Fruit fly (Drosophila melanogaster): ENCODE data around the gene CG7054.

Gene CG7054

DNA sequence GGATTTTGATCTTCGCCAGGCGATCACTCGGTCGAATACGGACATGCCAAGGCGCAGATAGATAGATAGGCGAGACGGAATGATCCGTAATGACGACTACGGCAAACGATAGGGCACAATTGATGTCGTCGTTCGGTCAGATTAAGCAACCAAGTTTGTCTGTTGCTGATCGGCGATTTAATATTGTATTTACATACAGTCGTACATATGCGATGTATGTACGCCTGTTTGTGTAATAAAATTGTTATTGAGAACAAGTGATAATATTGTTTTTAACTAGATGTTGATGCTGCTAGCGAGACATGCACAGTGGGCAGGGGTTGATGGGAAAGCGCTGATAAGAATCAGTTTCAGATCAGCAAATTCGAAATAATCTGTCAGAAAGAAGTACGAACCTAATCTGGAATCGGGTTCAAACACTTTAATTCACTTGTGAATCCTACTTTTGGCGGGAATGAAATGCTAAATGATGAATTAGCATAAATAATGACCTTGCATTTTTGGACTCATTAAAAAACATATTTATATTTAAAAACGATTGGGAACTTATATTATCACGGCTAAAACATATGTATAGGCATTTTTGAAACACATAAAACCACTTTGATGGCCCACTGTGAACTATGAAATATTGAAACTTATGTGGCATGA is 9.3 kb upstream of the CG7054 start (continued):
- peak; percentile 32 for TF ChIP-seq CG34406 (GFP tag; optimal IDR thresholded peaks at IDR 0.05)
- TF ChIP-seq Met (GFP tag; optimal IDR thresholded peaks at IDR 0.05), result no peak
- peak; percentile 20 for TF ChIP-seq esn (GFP tag; optimal IDR thresholded peaks at IDR 0.05)
- peak in 1 of 2 experiments; percentile 48 for TF ChIP-seq ss (GFP tag; optimal IDR thresholded peaks at IDR 0.05)
- no peak for TF ChIP-seq OdsH (GFP tag; optimal IDR thresholded peaks at IDR 0.05)
- TF ChIP-seq fd59A (GFP tag; optimal IDR thresholded peaks at IDR 0.05), result peak; percentile 16
- no peak for TF ChIP-seq CG9139 (GFP tag; optimal IDR thresholded peaks at IDR 0.05)
- TF ChIP-seq CG32006 (GFP tag; optimal IDR thresholded peaks at IDR 0.05), result peak; percentile 72
- TF ChIP-seq spab (GFP tag; optimal IDR thresholded peaks at IDR 0.05), result peak; percentile 54
- no peak for TF ChIP-seq Hr4 (GFP tag; optimal IDR thresholded peaks at IDR 0.05)
- TF ChIP-seq CG31627 (GFP tag; optimal IDR thresholded peaks at IDR 0.05), result no peak
- peak; percentile 52 for TF ChIP-seq achi (GFP tag; optimal IDR thresholded peaks at IDR 0.05)
- peak; percentile 81 for TF ChIP-seq svp (GFP tag)
- no peak for TF ChIP-seq fkh (GFP tag; optimal IDR thresholded peaks at IDR 0.05)
- TF ChIP-seq CG6163 (GFP tag; IDR thresholded peaks at IDR 0.05), result no peak
- peak; percentile 38 for TF ChIP-seq CG6792 (GFP tag; optimal IDR thresholded peaks at IDR 0.05)
- TF ChIP-seq Eip78C (GFP tag), result peak; percentile 88
- no peak for TF ChIP-seq Gug (GFP tag; IDR thresholded peaks at IDR 0.05)
- no peak for TF ChIP-seq CG7368 (GFP tag; optimal IDR thresholded peaks at IDR 0.05)
- peak; percentile 37 for TF ChIP-seq CG11762 (GFP tag; optimal IDR thresholded peaks at IDR 0.05; ENCODE audit: insufficient read depth)
- TF ChIP-seq CG15336 (GFP tag; IDR thresholded peaks at IDR 0.05), result no peak
- TF ChIP-seq Smox (GFP tag; optimal IDR thresholded peaks at IDR 0.05), result no peak
- no peak; the same call in 1 of the 2 replicates for TF ChIP-seq CG11294 (GFP tag; IDR thresholded peaks at IDR 0.05)
- 0 out of 3 replicates have a peak, but pooled peaks have one; percentile 22 for TF ChIP-seq CG8119 (GFP tag; IDR thresholded peaks at IDR 0.05)
- TF ChIP-seq cyc (GFP tag; optimal IDR thresholded peaks at IDR 0.05), result no peak
- no peak for TF ChIP-seq dsx (GFP tag; optimal IDR thresholded peaks at IDR 0.05; ENCODE audit: poor library complexity, severe bottlenecking)
- TF ChIP-seq CG16779 (tag; optimal IDR thresholded peaks at IDR 0.05), result peak; percentile 35

DNA sequence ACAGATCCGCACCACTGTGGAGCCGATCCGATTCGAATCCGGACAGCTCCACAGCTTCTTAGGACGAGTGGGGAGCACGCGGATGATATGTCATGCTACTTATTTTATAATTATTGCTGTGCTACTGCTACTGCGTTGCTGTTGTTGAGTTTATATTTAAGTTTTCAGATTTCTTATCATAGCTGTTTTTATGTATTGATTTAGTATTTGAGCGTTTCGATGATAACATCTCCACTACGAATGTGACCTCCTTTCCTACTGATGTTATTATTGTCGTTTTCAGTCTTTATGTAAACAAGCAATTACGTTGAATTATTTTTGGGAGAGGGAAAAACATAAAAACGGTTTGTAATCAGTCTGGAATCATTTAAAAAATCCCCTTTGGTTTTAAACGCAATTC is 8.8 kb upstream of the CG7054 start:
- TF ChIP-seq fkh (GFP tag; optimal IDR thresholded peaks at IDR 0.05) (peak; percentile 25), Eip78C (GFP tag) (peak; percentile 15), Blimp-1 (GFP tag; optimal IDR thresholded peaks at IDR 0.05) (no peak)

DNA sequence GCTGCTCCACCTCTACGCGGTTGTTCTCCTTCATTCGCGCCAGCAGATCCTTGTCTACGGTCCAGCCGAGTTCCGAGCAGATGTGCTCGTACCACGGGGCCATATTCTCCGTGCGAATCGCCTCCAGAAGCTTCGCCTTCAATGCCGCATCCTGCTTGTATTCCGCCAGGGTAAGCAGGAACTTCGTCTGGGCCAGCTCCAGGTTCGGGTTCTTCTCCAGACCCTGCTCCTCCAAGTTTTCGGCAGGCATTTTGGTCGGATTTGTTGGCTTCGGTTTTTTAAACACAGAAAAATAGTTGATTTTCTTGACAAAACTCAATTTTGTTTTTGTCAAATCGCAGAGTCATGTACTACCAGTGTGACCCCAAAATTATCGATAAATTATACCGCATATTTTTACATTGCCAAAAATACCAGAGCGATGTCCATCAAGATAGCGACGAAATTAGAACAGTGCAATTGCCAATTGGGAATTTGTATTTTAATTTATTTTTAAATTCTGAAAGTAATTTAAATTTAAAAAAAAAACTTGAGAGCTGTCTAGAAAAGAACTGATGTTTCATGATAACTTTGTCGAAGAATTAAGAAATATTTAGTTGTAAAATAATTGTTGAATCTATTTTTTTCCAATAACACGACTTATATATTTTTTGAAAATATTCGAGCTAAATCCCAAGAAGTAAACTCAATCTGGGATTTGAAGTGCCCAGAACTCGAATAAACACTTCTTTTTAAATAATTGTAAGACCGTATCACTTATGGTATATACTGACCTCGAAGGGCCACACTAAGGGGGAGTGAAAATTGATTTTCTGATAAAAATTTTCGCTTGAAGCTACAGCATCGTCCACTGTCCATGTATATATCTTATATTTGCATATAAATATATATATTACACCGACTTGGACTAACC is 2.9 kb upstream of the CG7054 start, which contains the start of the genes Rpn7 and AP-2mu:
Gene Rpn7, minus strand, starts transcription at position 382 of the 913 bp plus-strand sequence.
Gene AP-2mu, plus strand, starts transcription at position 783 of the 913 bp plus-strand sequence.
- peak; percentile 21 for TF ChIP-seq Eip78C (GFP tag)
- TF ChIP-seq CG32006 (GFP tag; optimal IDR thresholded peaks at IDR 0.05), result no peak
- peak; percentile 12 for TF ChIP-seq esn (GFP tag; optimal IDR thresholded peaks at IDR 0.05)
- TF ChIP-seq svp (GFP tag), result peak; percentile 73
- peak; percentile 7 for TF ChIP-seq topi (GFP tag; optimal IDR thresholded peaks at IDR 0.05)
- peak; percentile 21 for TF ChIP-seq CG10631 (GFP tag; optimal IDR thresholded peaks at IDR 0.05)
- TF ChIP-seq CG8119 (GFP tag; IDR thresholded peaks at IDR 0.05), result no peak

DNA sequence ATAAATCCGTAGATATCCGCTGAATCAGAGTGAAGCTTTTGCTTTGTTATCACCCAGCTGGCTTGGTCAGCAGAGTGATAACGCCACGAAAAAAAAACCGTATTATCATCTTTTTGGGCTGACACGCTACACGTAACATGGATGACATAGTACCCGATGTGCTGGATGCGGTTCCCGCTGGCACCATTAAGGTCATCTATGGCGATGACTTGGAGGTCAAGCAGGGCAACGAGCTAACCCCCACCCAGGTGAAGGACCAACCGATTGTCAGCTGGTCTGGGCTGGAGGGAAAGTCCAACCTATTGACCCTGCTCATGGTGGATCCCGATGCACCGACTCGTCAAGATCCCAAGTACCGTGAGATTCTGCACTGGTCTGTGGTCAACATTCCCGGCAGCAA is 353 bp downstream of the CG7054 start:
- TF ChIP-seq CG10669 (GFP tag; optimal IDR thresholded peaks at IDR 0.05) (no peak), svp (GFP tag) (peak; percentile 97), vri (GFP tag; optimal IDR thresholded peaks at IDR 0.05) (peak; percentile 32)

All from whole organism, prepupa.